Worm (Caenorhabditis elegans) whole organism, mixed stage, embryonic: ENCODE data around the gene C44C10.15.

Experiments used
- M03D4.4 ChIP-seq: sonication (generic microtip); optimal IDR thresholded peaks from 2 replicates; lab custom pipeline; 2017; ENCODE audit warnings: mild to moderate bottlenecking, missing genetic modification characterization, missing compliant biosample characterization
- bed-3 ChIP-seq: fragments of 200-800 bp; sonication (Bioruptor generic); optimal IDR thresholded peaks from 3 replicates; lab custom pipeline; 2018; ENCODE audit warnings: mild to moderate bottlenecking, missing genetic modification characterization, moderate library complexity, missing compliant biosample characterization
- blmp-1 ChIP-seq: fragments of 150-350 bp; optimal IDR thresholded peaks from 2 replicates; lab custom pipeline; 2014; ENCODE audit warnings: missing biosample characterization, missing genetic modification characterization
- ceh-43 ChIP-seq: fragments of 200-800 bp; sonication (Bioruptor generic); optimal IDR thresholded peaks from 2 replicates; lab custom pipeline; 2018; ENCODE audit warnings: mild to moderate bottlenecking, missing genetic modification characterization, moderate library complexity, missing compliant biosample characterization
- ceh-83 ChIP-seq: fragments of 200-800 bp; sonication (Bioruptor generic); optimal IDR thresholded peaks from 2 replicates; lab custom pipeline; 2018; ENCODE audit warnings: mild to moderate bottlenecking, missing genetic modification characterization, missing compliant biosample characterization
- cnd-1 ChIP-seq: fragments of 200-800 bp; sonication (Bioruptor generic); optimal IDR thresholded peaks from 2 replicates; lab custom pipeline; 2018; ENCODE audit warnings: mild to moderate bottlenecking, missing genetic modification characterization, missing compliant biosample characterization
- elt-3 ChIP-seq: fragments of 150-350 bp; optimal IDR thresholded peaks from 2 replicates; lab custom pipeline; 2014; ENCODE audit warnings: missing biosample characterization, missing genetic modification characterization
- ham-2 ChIP-seq: fragments of 200-800 bp; sonication (Bioruptor generic); optimal IDR thresholded peaks from 2 replicates; lab custom pipeline; 2018; ENCODE audit warnings: mild to moderate bottlenecking, missing genetic modification characterization, missing compliant biosample characterization
- hlh-1 ChIP-seq: fragments of 150-350 bp; optimal IDR thresholded peaks from 2 replicates; lab custom pipeline; 2014; ENCODE audit warnings: missing biosample characterization, missing genetic modification reagents, missing genetic modification characterization
- lin-13 ChIP-seq: fragments of 150-350 bp; optimal IDR thresholded peaks from 2 replicates; lab custom pipeline; 2014; ENCODE audit warnings: missing biosample characterization, missing genetic modification characterization
- lin-32 ChIP-seq: fragments of 200-800 bp; sonication (Bioruptor generic); optimal IDR thresholded peaks from 2 replicates; lab custom pipeline; 2018; ENCODE audit warnings: mild to moderate bottlenecking, missing genetic modification characterization, missing compliant biosample characterization
- lsy-2 ChIP-seq: fragments of 150-350 bp; optimal IDR thresholded peaks from 2 replicates; lab custom pipeline; 2014; ENCODE audit warnings: missing biosample characterization, missing genetic modification characterization
- mab-5 ChIP-seq: fragments of 150-350 bp; optimal IDR thresholded peaks from 2 replicates; lab custom pipeline; 2014; ENCODE audit warnings: missing biosample characterization, missing genetic modification characterization
- mep-1 ChIP-seq: fragments of 150-350 bp; optimal IDR thresholded peaks from 2 replicates; lab custom pipeline; 2017; ENCODE audit warnings: missing biosample characterization, missing genetic modification reagents, missing genetic modification characterization, inconsistent platforms
- mls-2 ChIP-seq: sonication (generic microtip); optimal IDR thresholded peaks from 2 replicates; lab custom pipeline; 2016; ENCODE audit warnings: mild to moderate bottlenecking, missing genetic modification characterization, moderate library complexity, missing compliant biosample characterization
- nhr-12 ChIP-seq: fragments of 150-350 bp; optimal IDR thresholded peaks from 2 replicates; lab custom pipeline; 2014; ENCODE audit warnings: missing biosample characterization, missing genetic modification characterization
- nhr-2 ChIP-seq: fragments of 150-350 bp; optimal IDR thresholded peaks from 2 replicates; lab custom pipeline; 2014; ENCODE audit warnings: missing biosample characterization, missing genetic modification characterization
- nhr-237 ChIP-seq: fragments of 150-350 bp; optimal IDR thresholded peaks from 2 replicates; lab custom pipeline; 2014; ENCODE audit warnings: missing biosample characterization, missing genetic modification characterization
- nhr-28 ChIP-seq: fragments of 150-350 bp; optimal IDR thresholded peaks from 2 replicates; lab custom pipeline; 2014; ENCODE audit warnings: missing biosample characterization, missing genetic modification characterization
- nhr-76 ChIP-seq: sonication (generic microtip); optimal IDR thresholded peaks from 2 replicates; lab custom pipeline; 2017; ENCODE audit warnings: missing biosample characterization, missing genetic modification characterization
- sem-2 ChIP-seq: fragments of 200-800 bp; sonication (Bioruptor generic); optimal IDR thresholded peaks from 2 replicates; lab custom pipeline; 2018; ENCODE audit warnings: mild to moderate bottlenecking, missing genetic modification characterization, missing compliant biosample characterization
- snpc-4 ChIP-seq: fragments of 150-350 bp; optimal IDR thresholded peaks from 2 replicates; lab custom pipeline; 2014; ENCODE audit warnings: missing biosample characterization, missing genetic modification characterization
- sptf-1 ChIP-seq: sonication (generic microtip); optimal IDR thresholded peaks from 2 replicates; lab custom pipeline; 2017; ENCODE audit warnings: mild to moderate bottlenecking, missing genetic modification characterization, moderate library complexity, missing compliant biosample characterization
- tbx-8 ChIP-seq: fragments of 200-800 bp; sonication (Bioruptor generic); optimal IDR thresholded peaks from 2 replicates; lab custom pipeline; 2018; ENCODE audit warnings: mild to moderate bottlenecking, missing genetic modification characterization, moderate library complexity, missing compliant biosample characterization
- unc-120 ChIP-seq: sonication (generic microtip); optimal IDR thresholded peaks from 2 replicates; lab custom pipeline; 2017; ENCODE audit warnings: missing genetic modification characterization, missing compliant biosample characterization; ENCODE audit not compliant: poor library complexity, severe bottlenecking
- unc-39 ChIP-seq: fragments of 150-350 bp; optimal IDR thresholded peaks from 2 replicates; lab custom pipeline; 2014; ENCODE audit warnings: missing biosample characterization, missing genetic modification characterization
- zip-8 ChIP-seq: fragments of 150-350 bp; optimal IDR thresholded peaks from 2 replicates; lab custom pipeline; 2014; ENCODE audit warnings: missing biosample characterization, missing genetic modification characterization
- ztf-11 ChIP-seq: fragments of 150-350 bp; optimal IDR thresholded peaks from 2 replicates; lab custom pipeline; 2014; ENCODE audit warnings: missing biosample characterization, missing genetic modification characterization

Gene C44C10.15

DNA sequence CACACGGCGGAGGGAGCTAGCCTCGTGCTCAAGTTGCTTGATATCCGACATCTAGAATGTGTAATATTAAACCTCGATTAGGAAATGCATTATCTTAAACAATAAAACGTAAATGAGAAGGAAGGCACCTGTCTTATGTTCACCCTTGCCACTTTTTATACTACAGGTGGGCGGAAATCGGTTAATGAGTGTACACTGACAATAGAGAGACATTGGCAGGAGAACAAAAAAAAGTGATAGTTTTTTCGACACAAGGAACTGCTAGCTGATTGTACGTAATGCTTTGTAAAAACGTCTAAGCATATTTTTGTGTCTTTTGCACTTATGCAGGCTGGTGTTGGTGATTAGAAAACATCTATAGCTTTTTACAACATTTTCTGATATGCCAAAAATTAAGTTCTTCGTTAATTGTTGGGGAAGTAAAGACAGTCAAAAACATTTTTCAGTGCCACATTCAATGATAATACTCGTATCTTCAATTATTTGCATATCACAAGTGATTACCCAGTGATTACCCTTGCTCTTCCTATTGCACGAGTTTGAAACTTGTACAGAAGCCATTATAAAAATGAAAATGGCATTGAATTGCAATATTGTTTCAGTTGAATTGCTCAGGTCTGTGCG, 12.2 kb upstream of the C44C10.15 start, which contains the start of gene col-180:
col-180 (minus strand) TSS at position 51 of the 624 bp plus-strand sequence.
- TF ChIP-seq blmp-1 (tag; lab: Kevin White, UChicago): no peak
- TF ChIP-seq lin-13 (tag; lab: Kevin White, UChicago): no peak
- TF ChIP-seq sem-2 (GFP tag; lab: Kevin White, UChicago): no peak
- TF ChIP-seq unc-120: no peak
- TF ChIP-seq mep-1: no peak
- no peak for TF ChIP-seq zip-8 (tag; lab: Kevin White, UChicago)
- TF ChIP-seq nhr-28 (tag; lab: Kevin White, UChicago): no peak
- no peak for TF ChIP-seq mab-5 (tag; lab: Kevin White, UChicago)
- TF ChIP-seq nhr-12: no peak
- TF ChIP-seq ham-2 (GFP tag; lab: Kevin White, UChicago): no peak
- no peak for TF ChIP-seq nhr-76 (tag; lab: Kevin White, UChicago)
- no peak for TF ChIP-seq bed-3 (GFP tag; lab: Kevin White, UChicago)
- no peak for TF ChIP-seq ztf-11
- no peak for TF ChIP-seq nhr-237 (tag; lab: Kevin White, UChicago)
- TF ChIP-seq unc-39 (tag; lab: Kevin White, UChicago): no peak
- no peak for TF ChIP-seq tbx-8 (GFP tag; lab: Kevin White, UChicago)
- TF ChIP-seq hlh-1 (tag; lab: Kevin White, UChicago): no peak
- TF ChIP-seq snpc-4: no peak

DNA sequence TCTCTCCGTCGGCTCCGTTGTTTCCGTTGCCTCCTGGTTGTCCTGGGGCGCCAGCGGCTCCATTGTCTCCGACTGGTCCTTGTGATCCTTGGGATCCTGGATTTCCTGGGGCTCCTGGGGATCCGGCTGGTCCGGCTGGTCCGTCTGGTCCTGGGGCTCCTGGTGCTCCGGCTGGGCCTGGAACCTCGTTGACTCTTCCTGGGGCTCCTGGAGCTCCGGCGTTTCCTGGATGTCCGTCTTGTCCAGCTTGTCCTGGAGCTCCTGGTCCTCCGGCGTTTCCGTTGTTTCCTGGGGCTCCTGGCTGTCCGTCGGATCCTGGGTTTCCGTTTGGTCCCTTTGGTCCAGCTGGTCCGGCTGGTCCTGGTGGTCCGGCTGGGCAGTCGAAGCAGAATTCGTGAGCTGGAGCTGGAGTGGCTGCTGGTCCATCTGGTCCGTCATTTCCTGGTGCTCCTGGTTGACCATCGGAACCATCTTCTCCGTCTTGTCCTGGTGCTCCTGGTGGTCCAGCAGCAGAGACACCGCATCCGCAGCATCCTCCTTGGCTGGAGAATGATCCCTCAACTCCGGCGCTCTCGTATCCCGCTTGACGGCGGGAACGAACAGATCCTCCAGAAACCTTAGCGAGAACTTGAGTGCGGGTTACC, 11.4 kb upstream of the C44C10.15 start:
- TF ChIP-seq sptf-1 (tag; lab: Kevin White, UChicago): no peak
- no peak for TF ChIP-seq tbx-8 (GFP tag; lab: Kevin White, UChicago)
- no peak for TF ChIP-seq ceh-83 (GFP tag; lab: Kevin White, UChicago)
- TF ChIP-seq snpc-4: no peak
- no peak for TF ChIP-seq nhr-237 (tag; lab: Kevin White, UChicago)
- no peak for TF ChIP-seq cnd-1 (tag; lab: Kevin White, UChicago)

DNA sequence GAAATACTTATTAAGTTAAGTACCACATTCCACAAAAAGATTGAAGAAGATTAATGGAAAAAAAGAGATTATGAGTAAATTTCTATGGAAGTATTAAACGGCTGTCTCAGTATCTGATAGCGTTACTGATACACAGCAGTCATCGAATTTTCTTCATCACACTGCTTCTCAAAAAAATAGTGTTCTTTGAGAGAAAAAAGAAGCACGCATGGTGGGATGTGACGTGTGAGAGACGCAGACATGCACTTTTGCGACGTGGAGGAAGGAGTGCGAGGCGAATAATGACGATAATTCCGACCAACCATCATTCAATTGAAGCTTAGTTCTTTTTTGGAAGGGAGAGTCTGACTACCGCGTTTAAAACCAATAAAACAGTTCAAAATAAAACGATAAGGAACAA, 10.1 kb upstream of the C44C10.15 start, which contains the start of gene C44C10.11:
C44C10.11 (minus strand) TSS at position 115 of the 400 bp plus-strand sequence.
- TF ChIP-seq ztf-11: no peak
- no peak for TF ChIP-seq ceh-43 (GFP tag; lab: Kevin White, UChicago)
- TF ChIP-seq mls-2 (tag; lab: Kevin White, UChicago): no peak
- TF ChIP-seq blmp-1 (tag; lab: Kevin White, UChicago): no peak
- TF ChIP-seq nhr-76 (tag; lab: Kevin White, UChicago): no peak
- no peak for TF ChIP-seq zip-8 (tag; lab: Kevin White, UChicago)
- TF ChIP-seq unc-120: no peak
- TF ChIP-seq mab-5 (tag; lab: Kevin White, UChicago): no peak
- TF ChIP-seq nhr-2 (tag; lab: Kevin White, UChicago): no peak
- TF ChIP-seq ham-2 (GFP tag; lab: Kevin White, UChicago): no peak
- no peak for TF ChIP-seq M03D4.4 (tag; lab: Kevin White, UChicago)
- TF ChIP-seq unc-39 (tag; lab: Kevin White, UChicago): no peak
- no peak for TF ChIP-seq nhr-237 (tag; lab: Kevin White, UChicago)
- TF ChIP-seq bed-3 (GFP tag; lab: Kevin White, UChicago): no peak
- no peak for TF ChIP-seq tbx-8 (GFP tag; lab: Kevin White, UChicago)
- no peak for TF ChIP-seq snpc-4
- no peak for TF ChIP-seq elt-3 (tag; lab: Kevin White, UChicago)
- no peak for TF ChIP-seq mep-1
- TF ChIP-seq lsy-2 (tag; lab: Kevin White, UChicago): no peak
- TF ChIP-seq, all 35 proteins: peak for 0

DNA sequence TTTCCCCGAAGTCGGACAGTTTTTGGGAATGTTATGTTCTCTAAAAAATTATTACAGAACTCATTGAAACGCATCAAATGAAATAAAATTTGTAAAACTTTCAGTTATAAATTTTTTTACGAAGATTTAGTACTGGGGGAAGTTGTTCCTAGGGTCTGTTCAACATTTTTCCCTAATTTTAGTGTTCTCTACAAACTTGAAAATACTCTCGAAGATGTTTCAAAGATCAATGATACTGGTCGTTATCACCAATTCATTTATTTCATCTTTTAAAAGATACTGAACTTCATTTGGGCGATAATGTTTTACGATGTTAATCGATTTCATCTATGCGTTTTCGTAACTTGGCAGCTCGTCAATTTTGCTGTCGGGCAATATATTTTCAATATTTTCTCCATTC, 2.1 kb upstream of the C44C10.15 start, which contains the start of gene C44C10.3:
C44C10.3 (plus strand) TSS at position 301 of the 400 bp plus-strand sequence.
- no peak for TF ChIP-seq blmp-1 (tag; lab: Kevin White, UChicago)
- TF ChIP-seq mab-5 (tag; lab: Kevin White, UChicago): no peak
- no peak for TF ChIP-seq sptf-1 (tag; lab: Kevin White, UChicago)
- TF ChIP-seq lin-32: no peak
- TF ChIP-seq bed-3 (GFP tag; lab: Kevin White, UChicago): no peak
- no peak for TF ChIP-seq lsy-2 (tag; lab: Kevin White, UChicago)
- TF ChIP-seq nhr-237 (tag; lab: Kevin White, UChicago): no peak
- no peak for TF ChIP-seq nhr-28 (tag; lab: Kevin White, UChicago)
- no peak for TF ChIP-seq nhr-12
- no peak for TF ChIP-seq mep-1
- TF ChIP-seq elt-3 (tag; lab: Kevin White, UChicago): no peak
- no peak for TF ChIP-seq ceh-43 (GFP tag; lab: Kevin White, UChicago)
- no peak for TF ChIP-seq unc-120
- no peak for TF ChIP-seq lin-13 (tag; lab: Kevin White, UChicago)
- TF ChIP-seq cnd-1 (tag; lab: Kevin White, UChicago): no peak
- no peak for TF ChIP-seq tbx-8 (GFP tag; lab: Kevin White, UChicago)
- TF ChIP-seq, all 35 proteins: peak for 0
